Worm (Caenorhabditis elegans) whole organism, early embryonic: ENCODE data around the gene Y42G9A.2.

Experiments used
- F13C5.2 ChIP-seq: sonication (generic microtip); optimal IDR thresholded peaks from 2 replicates; lab custom pipeline; 2017; ENCODE audit warnings: mild to moderate bottlenecking, missing genetic modification characterization, inconsistent platforms, missing compliant biosample characterization
- ama-1 ChIP-seq: fragments of 150-350 bp; optimal IDR thresholded peaks from 2 replicates; lab custom pipeline; 2014
- ceh-13 ChIP-seq: fragments of 200-800 bp; sonication (Bioruptor generic); optimal IDR thresholded peaks from 2 replicates; lab custom pipeline; 2018; ENCODE audit warnings: mild to moderate bottlenecking, missing genetic modification characterization, missing compliant biosample characterization
- ceh-36 ChIP-seq: sonication (generic microtip); optimal IDR thresholded peaks from 2 replicates; lab custom pipeline; 2016; ENCODE audit warnings: missing genetic modification characterization, inconsistent platforms, missing compliant biosample characterization
- flt-1 ChIP-seq: fragments of 200-800 bp; sonication (Bioruptor generic); IDR thresholded peaks from 2 replicates; pipeline ENCODE4 v1.3.6; 2022; ENCODE audit warnings: missing genetic modification characterization, missing compliant biosample characterization
- hmbx-1 ChIP-seq: sonication (generic microtip); optimal IDR thresholded peaks from 2 replicates; lab custom pipeline; 2016; ENCODE audit warnings: mild to moderate bottlenecking, missing genetic modification characterization, missing compliant biosample characterization
- hmg-4 ChIP-seq: fragments of 200-800 bp; sonication (Bioruptor generic); optimal IDR thresholded peaks from 2 replicates; lab custom pipeline; 2018; ENCODE audit warnings: mild to moderate bottlenecking, missing genetic modification characterization, missing compliant biosample characterization
- hnd-1 ChIP-seq: sonication (generic microtip); optimal IDR thresholded peaks from 2 replicates; lab custom pipeline; 2016; ENCODE audit warnings: missing genetic modification characterization, missing compliant biosample characterization
- pes-1 ChIP-seq: fragments of 200-800 bp; sonication (Bioruptor generic); IDR thresholded peaks from 2 replicates; pipeline ENCODE4 v1.3.6; 2022; ENCODE audit warnings: missing genetic modification reagents, missing genetic modification characterization, missing compliant biosample characterization
- scrt-1 ChIP-seq: fragments of 200-800 bp; sonication (Bioruptor generic); IDR thresholded peaks from 2 replicates; pipeline ENCODE4 v1.3.6; 2022; ENCODE audit warnings: missing genetic modification characterization, missing compliant biosample characterization
- sea-1 ChIP-seq: fragments of 200-800 bp; sonication (Bioruptor generic); conservative IDR thresholded peaks from 2 replicates; pipeline ENCODE4 v1.3.6; 2022; ENCODE audit warnings: missing genetic modification characterization, missing compliant biosample characterization
- tbx-11 ChIP-seq: fragments of 200-800 bp; sonication (Bioruptor generic); IDR thresholded peaks from 2 replicates; pipeline ENCODE4 v1.3.6; 2022; ENCODE audit warnings: missing genetic modification characterization, missing compliant biosample characterization
- tbx-37 ChIP-seq: fragments of 200-800 bp; sonication (Bioruptor generic); conservative IDR thresholded peaks from 2 replicates; pipeline ENCODE4 v1.3.6; 2022; ENCODE audit warnings: missing genetic modification reagents, missing genetic modification characterization, missing compliant biosample characterization

DNA sequence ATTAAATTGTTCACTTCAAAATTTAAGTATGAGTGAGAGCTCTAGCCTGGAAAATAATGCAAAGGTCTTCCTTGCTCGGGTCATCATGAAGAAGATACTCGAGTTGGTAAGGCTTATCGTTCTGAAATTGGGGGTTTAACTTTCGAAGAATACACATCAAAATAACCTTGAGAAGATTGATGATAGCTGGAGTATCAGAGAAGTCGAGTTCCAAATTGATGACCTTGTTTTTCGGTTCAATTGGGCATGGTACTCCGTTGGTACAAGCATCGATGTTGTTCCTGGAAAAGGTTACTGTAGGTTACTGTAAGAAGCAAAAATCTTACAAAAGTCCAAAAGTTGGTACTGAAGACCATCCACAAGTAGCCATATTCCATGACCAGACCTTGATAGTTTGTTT is 28.2 kb downstream of the Y42G9A.2 start:
- no peak for TF ChIP-seq pes-1 (GFP tag; lab: Robert Waterston, UW)
- no peak for TF ChIP-seq flt-1
- TF ChIP-seq ama-1 (lab: Kevin White, UChicago), result no peak
- TF ChIP-seq tbx-11 (GFP tag; lab: Robert Waterston, UW), result no peak
- no peak for TF ChIP-seq hmbx-1
- TF ChIP-seq hmg-4 (GFP tag; lab: Kevin White, UChicago), result no peak
- no peak for TF ChIP-seq hnd-1
- TF ChIP-seq ceh-13 (GFP tag; lab: Kevin White, UChicago), result no peak
- TF ChIP-seq sea-1 (GFP tag; lab: Robert Waterston, UW), result no peak
- no peak for TF ChIP-seq F13C5.2
- TF ChIP-seq scrt-1 (GFP tag; lab: Robert Waterston, UW), result no peak
- no peak for TF ChIP-seq ceh-36
- TF ChIP-seq tbx-37 (GFP tag; lab: Robert Waterston, UW), result no peak
